Fruit fly (Drosophila melanogaster): ENCODE measurements around the gene CG1571.

CG1571 gene

dm6 chrX:8101479-8102198 lies 26.0 kb downstream of the CG1571 start, which contains the start of gene CG2258 (continued):
- TF ChIP-seq D (optimal IDR thresholded peaks at IDR 0.05) = no peak
- peak; percentile 86 for TF ChIP-seq D (GFP tag; optimal IDR thresholded peaks at IDR 0.05)
- TF ChIP-seq Abd-B (GFP tag; optimal IDR thresholded peaks at IDR 0.05) = peak; percentile 83
- TF ChIP-seq ab (GFP tag; optimal IDR thresholded peaks at IDR 0.05) = peak; percentile 12
- TF ChIP-seq lmd (GFP tag; IDR thresholded peaks at IDR 0.05) = peak; percentile 91
- TF ChIP-seq cwo (GFP tag; optimal IDR thresholded peaks at IDR 0.05) = peak; percentile 74
- peak; percentile 37 for TF ChIP-seq CG3065 (GFP tag; optimal IDR thresholded peaks at IDR 0.05)
- peak; percentile 75 for TF ChIP-seq Hr3 (GFP tag; optimal IDR thresholded peaks at IDR 0.05)
- TF ChIP-seq Stat92E (GFP tag; optimal IDR thresholded peaks at IDR 0.05) = no peak
- peak; percentile 89 for TF ChIP-seq ranshi (GFP tag; IDR thresholded peaks at IDR 0.05)
- peak; percentile 37; the same call in 1 of the 3 replicates for TF ChIP-seq Doc3 (GFP tag; IDR thresholded peaks at IDR 0.05; ENCODE audit: partially characterized antibody)
- TF ChIP-seq ind (GFP tag; optimal IDR thresholded peaks at IDR 0.05) = peak; percentile 87
- TF ChIP-seq lbe (GFP tag; optimal IDR thresholded peaks at IDR 0.05) = peak; percentile 37
- TF ChIP-seq CG11247 (GFP tag; IDR thresholded peaks at IDR 0.05) = peak; percentile 84
- TF ChIP-seq pfk (GFP tag; optimal IDR thresholded peaks at IDR 0.05) = no peak
- TF ChIP-seq zen (tag; optimal IDR thresholded peaks at IDR 0.05) = peak; percentile 39
- no peak for TF ChIP-seq CG15073 (GFP tag; optimal IDR thresholded peaks at IDR 0.05)
- TF ChIP-seq CG13775 (GFP tag; optimal IDR thresholded peaks at IDR 0.05) = peak; percentile 53
- TF ChIP-seq Rx (GFP tag; IDR thresholded peaks at IDR 0.05) = peak; percentile 58
- no peak for TF ChIP-seq ac (GFP tag; optimal IDR thresholded peaks at IDR 0.05)
- TF ChIP-seq Camta (GFP tag; optimal IDR thresholded peaks at IDR 0.05) = no peak
- peak; percentile 88 for TF ChIP-seq salm (tag; optimal IDR thresholded peaks at IDR 0.05)
- peak; percentile 65 for TF ChIP-seq CG13624 (GFP tag; optimal IDR thresholded peaks at IDR 0.05)
- peak; percentile 59 for TF ChIP-seq cg (GFP tag; optimal IDR thresholded peaks at IDR 0.05)
- peak; percentile 70 for TF ChIP-seq maf-S (GFP tag; optimal IDR thresholded peaks at IDR 0.05)
- peak; percentile 67 for TF ChIP-seq CG16815 (GFP tag; optimal IDR thresholded peaks at IDR 0.05)
- TF ChIP-seq CG4707 (GFP tag; optimal IDR thresholded peaks at IDR 0.05) = peak; percentile 43
- TF ChIP-seq CG7963 (GFP tag; IDR thresholded peaks at IDR 0.05; ENCODE audit: partially characterized antibody) = no peak
- no peak for TF ChIP-seq Side (GFP tag; optimal IDR thresholded peaks at IDR 0.05)
- TF ChIP-seq CG30020 (tag; optimal IDR thresholded peaks at IDR 0.05) = no peak
- TF ChIP-seq seq (GFP tag; IDR thresholded peaks at IDR 0.05) = peak; percentile 69
- TF ChIP-seq CG18262 (tag; optimal IDR thresholded peaks at IDR 0.05) = peak; percentile 86
- no peak for TF ChIP-seq zf30C (GFP tag; optimal IDR thresholded peaks at IDR 0.05)
- peak; percentile 84 for TF ChIP-seq CG30403 (GFP tag; optimal IDR thresholded peaks at IDR 0.05)
- peak; percentile 86 for TF ChIP-seq zfh1 (GFP tag; IDR thresholded peaks at IDR 0.05)
- TF ChIP-seq luna (GFP tag; optimal IDR thresholded peaks at IDR 0.05) = no peak
- peak; percentile 91 for TF ChIP-seq Ptx1 (GFP tag; IDR thresholded peaks at IDR 0.05)
- no peak for TF ChIP-seq p53 (GFP tag; optimal IDR thresholded peaks at IDR 0.05)
- TF ChIP-seq Ssrp (tag; optimal IDR thresholded peaks at IDR 0.05) = peak; percentile 20
- TF ChIP-seq CG1529 (GFP tag; optimal IDR thresholded peaks at IDR 0.05) = peak; percentile 82
- peak; percentile 9 for TF ChIP-seq trh (GFP tag; optimal IDR thresholded peaks at IDR 0.05)
- peak; percentile 92 for TF ChIP-seq unpg (GFP tag; optimal IDR thresholded peaks at IDR 0.05)
- peak; percentile 81 for TF ChIP-seq fd3F (GFP tag; optimal IDR thresholded peaks at IDR 0.05)
- peak; percentile 88 for TF ChIP-seq Rfx (GFP tag; IDR thresholded peaks at IDR 0.05)
- TF ChIP-seq pan (optimal IDR thresholded peaks at IDR 0.05) = no peak
- TF ChIP-seq pan (GFP tag; optimal IDR thresholded peaks at IDR 0.05 in 1 of 2, IDR thresholded peaks at IDR 0.05 in 1 of 2) = peak in 1 of 2 experiments; percentile 91
- TF ChIP-seq CG14667 (GFP tag; IDR thresholded peaks at IDR 0.05) = peak; percentile 85
- TF ChIP-seq CG16779 (GFP tag; IDR thresholded peaks at IDR 0.05) = peak; percentile 49; the same call in 1 of the 2 replicates
- TF ChIP-seq sc (optimal IDR thresholded peaks at IDR 0.05) = no peak
- peak; percentile 71 for TF ChIP-seq sc (GFP tag; optimal IDR thresholded peaks at IDR 0.05)
